Worm (Caenorhabditis elegans): Measurements from ENCODE around the gene srw-139.

srw-139 gene

ce11 chrV:2985309-2985708, at the start of gene srw-139:
Gene srw-139, minus strand, starts transcription at chrV:2985409.
- TF ChIP-seq ceh-19 (GFP tag; optimal IDR thresholded peaks at IDR 0.05) (no peak), odd-2 (tag; optimal IDR thresholded peaks at IDR 0.05) (no peak), fkh-10 (GFP tag; optimal IDR thresholded peaks at IDR 0.05) (no peak), ceh-2 (tag; optimal IDR thresholded peaks at IDR 0.05) (no peak), pha-2 (tag; optimal IDR thresholded peaks at IDR 0.05) (no peak), mec-3 (tag; optimal IDR thresholded peaks at IDR 0.05; ENCODE audit: borderline replicate concordance) (no peak), K02D7.2 (tag; optimal IDR thresholded peaks at IDR 0.05) (no peak), dmd-4 (tag; optimal IDR thresholded peaks at IDR 0.05; ENCODE audit: borderline replicate concordance) (no peak), tbx-7 (tag; optimal IDR thresholded peaks at IDR 0.05) (no peak), ceh-18 (tag; optimal IDR thresholded peaks at IDR 0.05) (no peak), madf-2 (tag; optimal IDR thresholded peaks at IDR 0.05) (no peak), hlh-6 (tag; optimal IDR thresholded peaks at IDR 0.05) (no peak), pqm-1 (tag; optimal IDR thresholded peaks at IDR 0.05) (no peak), ama-1 (optimal IDR thresholded peaks at IDR 0.05) (no peak), elt-2 (tag; optimal IDR thresholded peaks at IDR 0.05) (no peak), C08G9.2 (tag; optimal IDR thresholded peaks at IDR 0.05) (no peak)

ce11 chrV:3034236-3034635, 49.0 kb upstream of the srw-139 start, which contains the start of gene srw-8:
Gene srw-8, minus strand, starts transcription at chrV:3034336.
- TF ChIP-seq pat-9 (tag; optimal IDR thresholded peaks at IDR 0.05) (no peak), gmeb-2 (tag; optimal IDR thresholded peaks at IDR 0.05) (no peak), ahr-1 (tag; optimal IDR thresholded peaks at IDR 0.05) (no peak), lin-11 (tag; optimal IDR thresholded peaks at IDR 0.05) (no peak), dmd-4 (tag; optimal IDR thresholded peaks at IDR 0.05; ENCODE audit: borderline replicate concordance) (no peak), ref-2 (tag; optimal IDR thresholded peaks at IDR 0.05) (no peak), ceh-14 (tag; optimal IDR thresholded peaks at IDR 0.05) (no peak), pqm-1 (tag; optimal IDR thresholded peaks at IDR 0.05) (no peak), dve-1 (tag; optimal IDR thresholded peaks at IDR 0.05) (no peak), pha-4 (tag; optimal IDR thresholded peaks at IDR 0.05) (no peak), hlh-15 (tag; optimal IDR thresholded peaks at IDR 0.05) (no peak), nfya-1 (tag; optimal IDR thresholded peaks at IDR 0.05) (no peak), fkh-6 (tag; optimal IDR thresholded peaks at IDR 0.05) (no peak), ceh-22 (tag; optimal IDR thresholded peaks at IDR 0.05) (no peak)

ce11 chrV:3032343-3032742, 47.1 kb upstream of the srw-139 start, which contains the start of gene irld-38:
Gene irld-38, minus strand, starts transcription at chrV:3032443.
- TF ChIP-seq pat-9 (tag; optimal IDR thresholded peaks at IDR 0.05) (no peak), pqm-1 (tag; optimal IDR thresholded peaks at IDR 0.05) (no peak), ahr-1 (tag; optimal IDR thresholded peaks at IDR 0.05) (no peak), ceh-34 (tag; optimal IDR thresholded peaks at IDR 0.05) (no peak), K09A11.1 (tag; optimal IDR thresholded peaks at IDR 0.05; ENCODE audit: insufficient read depth) (no peak), ceh-22 (tag; optimal IDR thresholded peaks at IDR 0.05) (no peak), ets-4 (tag; optimal IDR thresholded peaks at IDR 0.05) (no peak), rnt-1 (tag; optimal IDR thresholded peaks at IDR 0.05) (no peak), sdc-2 (tag; optimal IDR thresholded peaks at IDR 0.05) (no peak), dmd-4 (tag; optimal IDR thresholded peaks at IDR 0.05; ENCODE audit: borderline replicate concordance) (no peak), ceh-6 (GFP tag; optimal IDR thresholded peaks at IDR 0.05) (no peak), ceh-45 (GFP tag; IDR thresholded peaks at IDR 0.05) (no peak), ref-2 (tag; optimal IDR thresholded peaks at IDR 0.05) (no peak)

- TF ChIP-seq elt-2 (tag; optimal IDR thresholded peaks at IDR 0.05), result no peak
Observed at ce11 chrV:3028205-3028604, 43.0 kb upstream of the srw-139 start, which contains the start of gene asp-7. Gene asp-7, plus strand, starts transcription at chrV:3028285.

DNA sequence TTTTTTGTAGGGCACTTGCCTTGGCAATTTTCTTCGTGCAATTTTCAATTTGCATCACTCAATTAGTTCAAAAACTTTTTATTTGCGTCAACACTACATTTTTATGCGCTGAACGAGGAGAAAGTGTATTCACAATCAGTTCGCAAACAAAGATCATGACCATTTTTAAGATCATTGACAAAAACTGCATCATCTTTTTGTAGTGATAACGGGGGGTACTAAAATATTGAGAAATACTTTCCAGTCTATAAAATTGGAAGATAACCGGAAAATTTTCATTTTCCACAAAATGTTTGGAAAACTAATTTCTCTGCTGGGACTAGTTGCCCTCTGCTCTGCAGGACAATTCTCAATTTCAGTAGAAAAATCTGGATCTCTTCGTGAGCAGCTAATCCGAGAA, 39.1 kb upstream of the srw-139 start, which contains the start of gene asp-8:
asp-8 (plus strand) TSS at position 276 of the 400 bp plus-strand sequence.
- no peak for TF ChIP-seq hlh-13 (GFP tag; optimal IDR thresholded peaks at IDR 0.05)
- TF ChIP-seq K02D7.2 (tag; optimal IDR thresholded peaks at IDR 0.05), result no peak
- TF ChIP-seq ceh-30 (tag; optimal IDR thresholded peaks at IDR 0.05), result no peak
- TF ChIP-seq ama-1 (optimal IDR thresholded peaks at IDR 0.05), result no peak
- no peak for TF ChIP-seq C08G9.2 (tag; optimal IDR thresholded peaks at IDR 0.05)
- TF ChIP-seq C38D4.7 (GFP tag; optimal IDR thresholded peaks at IDR 0.05), result no peak
- TF ChIP-seq odd-2 (tag; optimal IDR thresholded peaks at IDR 0.05), result no peak
- TF ChIP-seq ahr-1 (tag; optimal IDR thresholded peaks at IDR 0.05), result no peak
- TF ChIP-seq ets-4 (tag; optimal IDR thresholded peaks at IDR 0.05), result no peak
- TF ChIP-seq unc-42 (tag; optimal IDR thresholded peaks at IDR 0.05), result no peak
- no peak for TF ChIP-seq nhr-232 (tag; optimal IDR thresholded peaks at IDR 0.05)
- no peak for TF ChIP-seq pha-4 (tag; optimal IDR thresholded peaks at IDR 0.05)

Data from whole organism, late embryonic.